Worm (Caenorhabditis elegans) whole organism, L4/young adult: ENCODE measurements around the gene T20B12.3.

Experiments used
- W03F9.2 ChIP-seq: fragments of 150-350 bp; optimal IDR thresholded peaks from 2 replicates; lab custom pipeline; 2014; ENCODE audit warnings: missing biosample characterization, missing genetic modification characterization
- dao-5 ChIP-seq: sonication (generic microtip); optimal IDR thresholded peaks from 2 replicates; lab custom pipeline; 2016; ENCODE audit warnings: missing genotype, missing genetic modification characterization, moderate library complexity, missing compliant biosample characterization
- him-1 ChIP-seq: sonication (generic microtip); optimal IDR thresholded peaks from 2 replicates; lab custom pipeline; 2016; ENCODE audit warnings: missing genotype, missing genetic modification reagents, missing genetic modification characterization, missing compliant biosample characterization

- TF ChIP-seq him-1 (tag; lab: Kevin White, UChicago), result no peak
- TF ChIP-seq dao-5 (tag; lab: Kevin White, UChicago), result no peak
- no peak for TF ChIP-seq W03F9.2 (tag; lab: Kevin White, UChicago)
Measured at ce11 chrIII:7358627-7359026, 23.3 kb upstream of the T20B12.3 start.
